Worm (Caenorhabditis elegans) whole organism, L2 larva: Measurements from ENCODE around the gene fis-2.

Experiments used
- C34F6.9 ChIP-seq: fragments of 150-350 bp; optimal IDR thresholded peaks from 2 replicates; lab custom pipeline; 2014; ENCODE audit warnings: missing biosample characterization, missing genetic modification characterization
- F13H6.1 ChIP-seq: sonication (generic microtip); optimal IDR thresholded peaks from 2 replicates; lab custom pipeline; 2016; ENCODE audit warnings: missing genetic modification characterization, missing compliant biosample characterization
- R02D3.7 ChIP-seq: fragments of 150-350 bp; optimal IDR thresholded peaks from 2 replicates; lab custom pipeline; 2014; ENCODE audit warnings: missing biosample characterization, missing genetic modification characterization
- blmp-1 ChIP-seq: sonication (generic microtip); optimal IDR thresholded peaks from 2 replicates; lab custom pipeline; 2017; ENCODE audit warnings: missing genetic modification characterization, mild to moderate bottlenecking, missing compliant biosample characterization, antibody characterized with exemption, moderate library complexity; ENCODE audit not compliant: insufficient read depth
- ceh-16 ChIP-seq: fragments of 150-350 bp; optimal IDR thresholded peaks from 2 replicates; lab custom pipeline; 2014; ENCODE audit warnings: missing biosample characterization, missing genetic modification characterization
- ceh-82 ChIP-seq: fragments of 150-350 bp; optimal IDR thresholded peaks from 2 replicates; lab custom pipeline; 2014; ENCODE audit warnings: missing biosample characterization, missing genetic modification characterization
- crh-2 ChIP-seq: sonication (generic microtip); optimal IDR thresholded peaks from 2 replicates; lab custom pipeline; 2017; ENCODE audit warnings: missing biosample characterization, missing genetic modification characterization
- dmd-4 ChIP-seq: sonication (generic microtip); optimal IDR thresholded peaks from 2 replicates; lab custom pipeline; 2017; ENCODE audit warnings: missing biosample characterization, missing genetic modification characterization
- egl-27 ChIP-seq: sonication (generic microtip); optimal IDR thresholded peaks from 3 replicates; lab custom pipeline; 2017; ENCODE audit warnings: missing biosample characterization, missing genetic modification reagents, missing genetic modification characterization
- elt-1 ChIP-seq: fragments of 150-350 bp; optimal IDR thresholded peaks from 2 replicates; lab custom pipeline; 2014; ENCODE audit warnings: missing biosample characterization, missing genetic modification characterization
- elt-3 ChIP-seq: sonication (generic microtip); optimal IDR thresholded peaks from 2 replicates; lab custom pipeline; 2017; ENCODE audit warnings: missing biosample characterization, missing genetic modification characterization
- fos-1 ChIP-seq: fragments of 150-350 bp; optimal IDR thresholded peaks from 2 replicates; lab custom pipeline; 2014; ENCODE audit warnings: missing biosample characterization, missing genetic modification characterization
- gmeb-1 ChIP-seq: fragments of 150-350 bp; optimal IDR thresholded peaks from 2 replicates; lab custom pipeline; 2014; ENCODE audit warnings: missing biosample characterization, missing genetic modification characterization
- lin-11 ChIP-seq: fragments of 150-350 bp; sonication (generic microtip); optimal IDR thresholded peaks from 2 replicates; lab custom pipeline; 2014; ENCODE audit warnings: missing biosample characterization, missing genetic modification characterization, inconsistent platforms, mixed read lengths
- lin-13 ChIP-seq: fragments of 150-350 bp; optimal IDR thresholded peaks from 2 replicates; lab custom pipeline; 2014; ENCODE audit warnings: missing biosample characterization, missing genetic modification reagents, missing genetic modification characterization
- lin-39 ChIP-seq: fragments of 150-350 bp; optimal IDR thresholded peaks from 2 replicates; lab custom pipeline; 2014; ENCODE audit warnings: missing biosample characterization, missing genetic modification reagents, missing genetic modification characterization
- lsy-2 ChIP-seq, 2 experiments: fragments of 150-350 bp in 1 of 2; sonication (generic microtip) in 1 of 2; optimal IDR thresholded peaks; 2 replicates each; lab custom pipeline; 2014 to 2017; ENCODE audit warnings: missing biosample characterization in 2 of 2, missing genetic modification characterization in 2 of 2
- mab-5 ChIP-seq: fragments of 150-350 bp; optimal IDR thresholded peaks from 2 replicates; lab custom pipeline; 2014; ENCODE audit warnings: missing biosample characterization, missing genetic modification characterization
- mdl-1 ChIP-seq, 2 experiments: fragments of 150-350 bp in 1 of 2; sonication (generic microtip) in 1 of 2; optimal IDR thresholded peaks; 2 replicates each; lab custom pipeline; 2017; ENCODE audit warnings: missing biosample characterization in 2 of 2, missing genetic modification characterization in 2 of 2
- nhr-12 ChIP-seq: fragments of 150-350 bp; optimal IDR thresholded peaks from 2 replicates; lab custom pipeline; 2014; ENCODE audit warnings: missing biosample characterization, missing genetic modification characterization
- nhr-129 ChIP-seq: fragments of 150-350 bp; optimal IDR thresholded peaks from 2 replicates; lab custom pipeline; 2014; ENCODE audit warnings: missing biosample characterization, missing genetic modification characterization
- nhr-25 ChIP-seq: fragments of 150-350 bp; sonication (generic microtip); optimal IDR thresholded peaks from 3 replicates; lab custom pipeline; 2014; ENCODE audit warnings: missing biosample characterization, missing genetic modification characterization
- nhr-6 ChIP-seq: fragments of 150-350 bp; optimal IDR thresholded peaks from 2 replicates; lab custom pipeline; 2014; ENCODE audit warnings: missing biosample characterization, missing genetic modification characterization
- nhr-77 ChIP-seq: fragments of 150-350 bp; optimal IDR thresholded peaks from 2 replicates; lab custom pipeline; 2014; ENCODE audit warnings: missing biosample characterization, missing genetic modification characterization
- sem-4 ChIP-seq: fragments of 150-350 bp; optimal IDR thresholded peaks from 2 replicates; lab custom pipeline; 2014; ENCODE audit warnings: missing biosample characterization, missing genetic modification reagents, missing genetic modification characterization
- skn-1 ChIP-seq: sonication (generic microtip); optimal IDR thresholded peaks from 2 replicates; lab custom pipeline; 2017; ENCODE audit warnings: missing biosample characterization, missing genetic modification characterization
- sma-3 ChIP-seq: sonication (generic microtip); optimal IDR thresholded peaks from 2 replicates; lab custom pipeline; 2016; ENCODE audit warnings: missing genetic modification reagents, missing genetic modification characterization, missing compliant biosample characterization
- sma-9 ChIP-seq, 2 experiments: fragments of 150-350 bp in 1 of 2; sonication (generic microtip) in 1 of 2; optimal IDR thresholded peaks; 2 replicates each; lab custom pipeline; 2014 to 2016; ENCODE audit warnings: missing genetic modification characterization in 2 of 2, mild to moderate bottlenecking in 1 of 2, missing biosample characterization in 1 of 2, missing compliant biosample characterization in 1 of 2, missing genetic modification reagents in 1 of 2, moderate library complexity in 1 of 2
- unc-39 ChIP-seq: fragments of 150-350 bp; optimal IDR thresholded peaks from 2 replicates; lab custom pipeline; 2014; ENCODE audit warnings: missing biosample characterization, missing genetic modification characterization
- unc-55 ChIP-seq: fragments of 150-350 bp; sonication (generic microtip); optimal IDR thresholded peaks from 3 replicates; lab custom pipeline; 2014; ENCODE audit warnings: missing biosample characterization, missing genetic modification reagents, missing genetic modification characterization
- ztf-1 ChIP-seq: fragments of 200-800 bp; sonication (Bioruptor generic); conservative IDR thresholded peaks from 2 replicates; pipeline ENCODE4 v1.3.6; 2022; ENCODE audit warnings: missing genetic modification characterization, missing compliant biosample characterization
- ztf-11 ChIP-seq: sonication (generic microtip); optimal IDR thresholded peaks from 2 replicates; lab custom pipeline; 2017; ENCODE audit warnings: missing biosample characterization, missing genetic modification characterization
- ztf-4 ChIP-seq: fragments of 150-350 bp; optimal IDR thresholded peaks from 2 replicates; lab custom pipeline; 2014; ENCODE audit warnings: missing biosample characterization, missing genetic modification characterization

Gene fis-2

ce11 chrX:8241906-8242305 lies 43.1 kb downstream of the fis-2 start, which contains the start of gene endu-2:
endu-2 (plus strand) TSS chrX:8242301.
- TF ChIP-seq nhr-12 (tag; lab: Kevin White, UChicago), result no peak
- peak in 1 of 2 experiments; percentile 35 for TF ChIP-seq mdl-1 (tag; optimal IDR thresholded peaks at IDR 0.05; lab: Kevin White, UChicago)
- TF ChIP-seq ceh-16 (tag; lab: Kevin White, UChicago), result no peak
- TF ChIP-seq F13H6.1 (tag; lab: Kevin White, UChicago), result peak; percentile 32
- TF ChIP-seq ztf-1 (GFP tag; lab: Robert Waterston, UW), result no peak
- TF ChIP-seq unc-55 (GFP tag; lab: Kevin White, UChicago), result no peak
- TF ChIP-seq dmd-4 (tag; lab: Kevin White, UChicago), result no peak
- no peak for TF ChIP-seq mab-5
- peak; percentile 65 for TF ChIP-seq fos-1
- TF ChIP-seq sem-4, result no peak
- no peak for TF ChIP-seq egl-27 (tag; lab: Kevin White, UChicago)
- no peak for TF ChIP-seq skn-1 (tag; lab: Kevin White, UChicago)
- TF ChIP-seq elt-3 (tag; lab: Kevin White, UChicago), result no peak
- no peak for TF ChIP-seq R02D3.7 (tag; lab: Kevin White, UChicago)
- peak; percentile 74 for TF ChIP-seq sma-9 (GFP tag; optimal IDR thresholded peaks at IDR 0.05; lab: Kevin White, UChicago)
- TF ChIP-seq sma-9 (tag; optimal IDR thresholded peaks at IDR 0.05; lab: Kevin White, UChicago), result no peak

ce11 chrX:8238639-8239055 lies 46.4 kb downstream of the fis-2 start:
- TF ChIP-seq sma-3 (GFP tag; lab: Kevin White, UChicago) (peak; percentile 50), ceh-82 (tag; lab: Kevin White, UChicago) (no peak), nhr-25 (tag; lab: Kevin White, UChicago) (peak; percentile 65), gmeb-1 (peak; percentile 55), R02D3.7 (tag; lab: Kevin White, UChicago) (no peak), C34F6.9 (peak; percentile 8), nhr-129 (peak; percentile 68), fos-1 (peak; percentile 50), crh-2 (tag; lab: Kevin White, UChicago) (peak; percentile 23), nhr-77 (tag; lab: Kevin White, UChicago) (no peak), lin-13 (GFP tag; lab: Kevin White, UChicago) (no peak), nhr-6 (tag; lab: Kevin White, UChicago) (peak; percentile 17)

- no peak for TF ChIP-seq ztf-11 (tag; lab: Kevin White, UChicago)
- peak; percentile 39 for TF ChIP-seq sma-9 (GFP tag; optimal IDR thresholded peaks at IDR 0.05; lab: Kevin White, UChicago)
- TF ChIP-seq sma-9 (tag; optimal IDR thresholded peaks at IDR 0.05; lab: Kevin White, UChicago), result no peak
- TF ChIP-seq nhr-129, result peak; percentile 61
- no peak for TF ChIP-seq nhr-6 (tag; lab: Kevin White, UChicago)
- TF ChIP-seq fos-1, result peak; percentile 2
Measured at ce11 chrX:8236515-8236914, 48.5 kb downstream of the fis-2 start.

ce11 chrX:8235994-8236393 lies 49.0 kb downstream of the fis-2 start, which contains the start of gene M60.4:
M60.4 (minus strand) TSS chrX:8236314.
- TF ChIP-seq lin-13 (GFP tag; lab: Kevin White, UChicago) (peak; percentile 58), fos-1 (peak; percentile 7), blmp-1 (peak; percentile 78), ztf-4 (tag; lab: Kevin White, UChicago) (peak; percentile 82), elt-1 (tag; lab: Kevin White, UChicago) (no peak), lin-11 (no peak), crh-2 (tag; lab: Kevin White, UChicago) (peak; percentile 70), nhr-25 (tag; lab: Kevin White, UChicago) (peak; percentile 94), nhr-6 (tag; lab: Kevin White, UChicago) (peak; percentile 74), sma-9 (GFP tag; optimal IDR thresholded peaks at IDR 0.05; lab: Kevin White, UChicago) (peak; percentile 79), sma-9 (tag; optimal IDR thresholded peaks at IDR 0.05; lab: Kevin White, UChicago) (no peak), lin-39 (no peak), C34F6.9 (peak; percentile 35), gmeb-1 (peak; percentile 56), egl-27 (tag; lab: Kevin White, UChicago) (peak; percentile 10), unc-39 (tag; lab: Kevin White, UChicago) (no peak), sma-3 (GFP tag; lab: Kevin White, UChicago) (peak; percentile 80), F13H6.1 (tag; lab: Kevin White, UChicago) (peak; percentile 47), dmd-4 (tag; lab: Kevin White, UChicago) (no peak), nhr-129 (peak; percentile 91), lsy-2 (tag; optimal IDR thresholded peaks at IDR 0.05; lab: Kevin White, UChicago) (peak in 1 of 2 experiments; percentile 47), mdl-1 (tag; optimal IDR thresholded peaks at IDR 0.05; lab: Kevin White, UChicago) (peak; percentile 44 to 48)
